Fruit fly (Drosophila melanogaster): ENCODE data around the gene Mrm2.

The Mrm2 gene

dm6 chr3R:19910302-19911029 lies 49.1 kb downstream of the Mrm2 start:
- TF ChIP-seq CG8478 (optimal IDR thresholded peaks at IDR 0.05) (no peak), CTCF (optimal IDR thresholded peaks at IDR 0.05) (no peak)

- TF ChIP-seq CTCF (optimal IDR thresholded peaks at IDR 0.05) = no peak
- no peak for TF ChIP-seq CG8478 (optimal IDR thresholded peaks at IDR 0.05)
These were observed 49.6 kb downstream of the Mrm2 start for dm6 chr3R:19911030-19911429.
